Fruit fly (Drosophila melanogaster) whole organism, embryonic: ENCODE data around the gene CG6901.
A peak's percentile ranks its signal among the peaks of the same experiment; 100 is the strongest.

Experiments used
- Adf1 ChIP-seq: fragments of 200-800 bp; sonication (Bioruptor generic); IDR thresholded peaks from 2 replicates; pipeline ENCODE4 v1.3.6; 2022; ENCODE audit warnings: missing biosample characterization, missing genetic modification characterization
- Antp ChIP-seq: fragments of 200-800 bp; sonication (Bioruptor generic); optimal IDR thresholded peaks from 3 replicates; lab custom pipeline; 2016; ENCODE audit warnings: missing biosample characterization, missing genetic modification characterization
- Atf6 ChIP-seq: fragments of 200-800 bp; sonication (Bioruptor generic); IDR thresholded peaks from 2 replicates; pipeline ENCODE4 v1.3.6; 2022; ENCODE audit warnings: missing biosample characterization, missing genetic modification characterization
- CG1024 ChIP-seq: fragments of 200-800 bp; sonication (Bioruptor generic); IDR thresholded peaks from 2 replicates; pipeline ENCODE4 v1.3.6; 2022; ENCODE audit warnings: missing biosample characterization, missing genetic modification characterization
- CG11695 ChIP-seq: fragments of 200-800 bp; sonication (Bioruptor generic); IDR thresholded peaks from 3 replicates; pipeline ENCODE4 v1.3.6; 2022; ENCODE audit warnings: missing biosample characterization, missing genetic modification characterization
- CG12155 ChIP-seq: fragments of 200-800 bp; sonication (Bioruptor generic); optimal IDR thresholded peaks from 3 replicates; lab custom pipeline; 2016; ENCODE audit warnings: missing biosample characterization, missing genetic modification characterization
- CG12659 ChIP-seq: fragments of 200-800 bp; sonication (Bioruptor generic); optimal IDR thresholded peaks from 3 replicates; lab custom pipeline; 2017; ENCODE audit warnings: mild to moderate bottlenecking, missing biosample characterization, missing genetic modification reagents, missing genetic modification characterization
- CG15269 ChIP-seq: fragments of 200-800 bp; sonication (Bioruptor generic); optimal IDR thresholded peaks from 2 replicates; lab custom pipeline; 2018; ENCODE audit warnings: missing biosample characterization, mild to moderate bottlenecking, missing genetic modification characterization, moderate library complexity
- CG15601 ChIP-seq: fragments of 200-800 bp; sonication (Bioruptor generic); optimal IDR thresholded peaks from 3 replicates; lab custom pipeline; 2019; ENCODE audit warnings: missing biosample characterization, mild to moderate bottlenecking, missing genetic modification characterization, moderate library complexity
- CG16863 ChIP-seq: fragments of 200-800 bp; sonication (Bioruptor generic); optimal IDR thresholded peaks from 3 replicates; lab custom pipeline; 2016; ENCODE audit warnings: missing biosample characterization, missing genetic modification characterization
- CG1792 ChIP-seq: fragments of 200-800 bp; sonication (Bioruptor generic); optimal IDR thresholded peaks from 2 replicates; lab custom pipeline; 2016; ENCODE audit warnings: missing biosample characterization, missing genetic modification characterization
- CG1832 ChIP-seq: fragments of 200-800 bp; sonication (Bioruptor generic); optimal IDR thresholded peaks from 2 replicates; lab custom pipeline; 2017; ENCODE audit warnings: missing biosample characterization, mild to moderate bottlenecking, missing genetic modification characterization, inconsistent platforms
- CG18619 ChIP-seq: fragments of 200-800 bp; sonication (Bioruptor generic); optimal IDR thresholded peaks from 3 replicates; lab custom pipeline; 2017; ENCODE audit warnings: missing biosample characterization, mild to moderate bottlenecking, missing genetic modification characterization
- CG31388 ChIP-seq: fragments of 200-800 bp; sonication (Bioruptor generic); optimal IDR thresholded peaks from 2 replicates; lab custom pipeline; 2016; ENCODE audit warnings: missing biosample characterization, missing genetic modification characterization
- CG3163 ChIP-seq: fragments of 200-800 bp; sonication (Bioruptor generic); optimal IDR thresholded peaks from 3 replicates; lab custom pipeline; 2016; ENCODE audit warnings: missing biosample characterization, missing genetic modification characterization
- CG3407 ChIP-seq: fragments of 200-800 bp; sonication (Bioruptor generic); optimal IDR thresholded peaks from 2 replicates; lab custom pipeline; 2018; ENCODE audit warnings: missing biosample characterization, mild to moderate bottlenecking, missing genetic modification characterization
- CG3838 ChIP-seq: fragments of 200-800 bp; sonication (Bioruptor generic); optimal IDR thresholded peaks from 3 replicates; lab custom pipeline; 2016; ENCODE audit warnings: missing biosample characterization, missing genetic modification characterization
- CG4730 ChIP-seq: fragments of 200-800 bp; sonication (Bioruptor generic); IDR thresholded peaks from 2 replicates; pipeline ENCODE4 v1.3.6; 2022; ENCODE audit warnings: missing biosample characterization, missing genetic modification characterization
- CG6854 ChIP-seq: fragments of 200-800 bp; sonication (Bioruptor generic); optimal IDR thresholded peaks from 3 replicates; lab custom pipeline; 2017; ENCODE audit warnings: missing biosample characterization, mild to moderate bottlenecking, missing genetic modification characterization
- CG7271 ChIP-seq: fragments of 200-800 bp; sonication (Bioruptor generic); optimal IDR thresholded peaks from 2 replicates; lab custom pipeline; 2018; ENCODE audit warnings: missing biosample characterization, mild to moderate bottlenecking, missing genetic modification characterization, moderate library complexity
- CrebB ChIP-seq: fragments of 200-800 bp; sonication (Bioruptor generic); optimal IDR thresholded peaks from 3 replicates; lab custom pipeline; 2018; ENCODE audit warnings: missing biosample characterization, mild to moderate bottlenecking, missing genetic modification characterization
- Eip74EF ChIP-seq, 2 experiments: fragments of 200-800 bp in 1 of 2; fragments of >200 bp in 1 of 2; sonication (Bioruptor generic) in 1 of 2; optimal IDR thresholded peaks; 2 replicates each; lab custom pipeline; 2017 to 2019; ENCODE audit warnings: missing biosample characterization in 2 of 2, missing genetic modification characterization in 2 of 2, mild to moderate bottlenecking in 1 of 2, moderate library complexity in 1 of 2
- Fer2 ChIP-seq: fragments of 200-800 bp; sonication (Bioruptor generic); optimal IDR thresholded peaks from 2 replicates; lab custom pipeline; 2018; ENCODE audit warnings: missing biosample characterization, mild to moderate bottlenecking, missing genetic modification characterization, moderate library complexity
- HLH4C ChIP-seq: fragments of 200-800 bp; sonication (Bioruptor generic); IDR thresholded peaks from 3 replicates; pipeline ENCODE4 v1.3.6; 2022; ENCODE audit warnings: missing biosample characterization, missing genetic modification characterization; ENCODE audit not compliant: partially characterized antibody
- Hey ChIP-seq: fragments of 200-800 bp; sonication (Bioruptor generic); optimal IDR thresholded peaks from 3 replicates; lab custom pipeline; 2018; ENCODE audit warnings: missing biosample characterization, mild to moderate bottlenecking, missing genetic modification characterization
- Lpt ChIP-seq: fragments of >200 bp; optimal IDR thresholded peaks from 2 replicates; lab custom pipeline; 2018; ENCODE audit warnings: missing biosample characterization, missing genetic modification characterization
- MTF-1 ChIP-seq: fragments of 200-800 bp; sonication (Bioruptor generic); optimal IDR thresholded peaks from 2 replicates; lab custom pipeline; 2018; ENCODE audit warnings: missing biosample characterization, mild to moderate bottlenecking, missing genetic modification characterization, borderline replicate concordance
- Myb ChIP-seq: fragments of 200-800 bp; sonication (Bioruptor generic); optimal IDR thresholded peaks from 2 replicates; lab custom pipeline; 2016; ENCODE audit warnings: missing biosample characterization, missing genetic modification characterization
- PHDP ChIP-seq: fragments of 200-800 bp; sonication (Bioruptor generic); optimal IDR thresholded peaks from 3 replicates; lab custom pipeline; 2018; ENCODE audit warnings: missing biosample characterization, mild to moderate bottlenecking, missing genetic modification characterization, moderate library complexity
- Scr ChIP-seq: fragments of 200-800 bp; sonication (Bioruptor generic); IDR thresholded peaks from 2 replicates; pipeline ENCODE4 v1.3.6; 2022; ENCODE audit warnings: missing biosample characterization, missing genetic modification characterization; ENCODE audit not compliant: partially characterized antibody
- Sin3A ChIP-seq: fragments of >200 bp; optimal IDR thresholded peaks from 2 replicates; lab custom pipeline; 2018
- amos ChIP-seq: fragments of 200-800 bp; sonication (Bioruptor generic); IDR thresholded peaks from 2 replicates; pipeline ENCODE4 v1.3.6; 2022; ENCODE audit warnings: missing biosample characterization, missing genetic modification characterization; ENCODE audit not compliant: partially characterized antibody
- bowl ChIP-seq: fragments of 200-800 bp; sonication (Bioruptor generic); IDR thresholded peaks from 2 replicates; pipeline ENCODE4 v1.3.6; 2022; ENCODE audit warnings: missing biosample characterization, missing genetic modification characterization
- eve ChIP-seq, 2 experiments: fragments of >200 bp; optimal IDR thresholded peaks; 2 replicates each; lab custom pipeline; 2017; ENCODE audit warnings: missing biosample characterization in 2 of 2, missing genetic modification characterization in 2 of 2
- fd102C ChIP-seq: fragments of 200-800 bp; sonication (Bioruptor generic); optimal IDR thresholded peaks from 2 replicates; lab custom pipeline; 2018; ENCODE audit warnings: missing biosample characterization, mild to moderate bottlenecking, missing genetic modification characterization, moderate library complexity
- ind ChIP-seq: fragments of 200-800 bp; sonication (Bioruptor generic); optimal IDR thresholded peaks from 3 replicates; lab custom pipeline; 2016; ENCODE audit warnings: missing biosample characterization, missing genetic modification characterization
- inv ChIP-seq: fragments of 200-800 bp; sonication (Bioruptor generic); IDR thresholded peaks from 2 replicates; pipeline ENCODE4 v1.3.6; 2022; ENCODE audit warnings: missing biosample characterization, missing genetic modification characterization; ENCODE audit not compliant: partially characterized antibody
- kni ChIP-seq: fragments of 200-800 bp; sonication (Bioruptor generic); optimal IDR thresholded peaks from 3 replicates; lab custom pipeline; 2017; ENCODE audit warnings: mild to moderate bottlenecking, missing biosample characterization, missing genetic modification reagents, missing genetic modification characterization
- lbe ChIP-seq: fragments of 200-800 bp; sonication (Bioruptor generic); optimal IDR thresholded peaks from 2 replicates; lab custom pipeline; 2016; ENCODE audit warnings: missing biosample characterization, mild to moderate bottlenecking, missing genetic modification characterization
- lov ChIP-seq, 2 experiments: fragments of 200-800 bp in 1 of 2; fragments of >200 bp in 1 of 2; sonication (Bioruptor generic) in 1 of 2; IDR thresholded peaks in 1 of 2; optimal IDR thresholded peaks in 1 of 2; 2 replicates in 1 of 2; 3 replicates in 1 of 2; pipeline versions ENCODE4 v1.3.6 to Lab custom; 2017 to 2022; ENCODE audit warnings: missing biosample characterization in 1 of 2, missing genetic modification characterization in 1 of 2
- luna ChIP-seq: fragments of 200-800 bp; sonication (Bioruptor generic); optimal IDR thresholded peaks from 2 replicates; lab custom pipeline; 2016; ENCODE audit warnings: missing biosample characterization, missing genetic modification characterization
- nerfin-1 ChIP-seq: fragments of 200-800 bp; sonication (Bioruptor generic); optimal IDR thresholded peaks from 3 replicates; lab custom pipeline; 2019; ENCODE audit warnings: missing biosample characterization, mild to moderate bottlenecking, missing genetic modification characterization, moderate library complexity
- schlank ChIP-seq: fragments of 200-800 bp; sonication (Bioruptor generic); optimal IDR thresholded peaks from 2 replicates; lab custom pipeline; 2018; ENCODE audit warnings: missing biosample characterization, mild to moderate bottlenecking, missing genetic modification characterization
- sd ChIP-seq: fragments of 200-800 bp; sonication (Bioruptor generic); optimal IDR thresholded peaks from 3 replicates; lab custom pipeline; 2018; ENCODE audit warnings: missing biosample characterization, mild to moderate bottlenecking, missing genetic modification characterization, moderate library complexity
- tin ChIP-seq: fragments of 200-800 bp; sonication (Bioruptor generic); optimal IDR thresholded peaks from 3 replicates; lab custom pipeline; 2016; ENCODE audit warnings: missing biosample characterization, missing genetic modification characterization
- tll ChIP-seq, 2 experiments: fragments of 200-800 bp in 1 of 2; fragments of >200 bp in 1 of 2; sonication (Bioruptor generic) in 1 of 2; optimal IDR thresholded peaks; 2 replicates each; lab custom pipeline; 2017 to 2019; ENCODE audit warnings: missing biosample characterization in 2 of 2, missing genetic modification characterization in 2 of 2, mild to moderate bottlenecking in 1 of 2, moderate library complexity in 1 of 2
- wdn ChIP-seq: fragments of 200-800 bp; sonication (Bioruptor generic); IDR thresholded peaks from 2 replicates; pipeline ENCODE4 v1.3.6; 2022; ENCODE audit warnings: missing biosample characterization, missing genetic modification characterization
- yki ChIP-seq: fragments of >200 bp; optimal IDR thresholded peaks from 3 replicates; lab custom pipeline; 2018
- zen ChIP-seq: fragments of 200-800 bp; sonication (Bioruptor generic); optimal IDR thresholded peaks from 3 replicates; lab custom pipeline; 2018; ENCODE audit warnings: missing biosample characterization, mild to moderate bottlenecking, missing genetic modification characterization, moderate library complexity

CG6901 gene

DNA sequence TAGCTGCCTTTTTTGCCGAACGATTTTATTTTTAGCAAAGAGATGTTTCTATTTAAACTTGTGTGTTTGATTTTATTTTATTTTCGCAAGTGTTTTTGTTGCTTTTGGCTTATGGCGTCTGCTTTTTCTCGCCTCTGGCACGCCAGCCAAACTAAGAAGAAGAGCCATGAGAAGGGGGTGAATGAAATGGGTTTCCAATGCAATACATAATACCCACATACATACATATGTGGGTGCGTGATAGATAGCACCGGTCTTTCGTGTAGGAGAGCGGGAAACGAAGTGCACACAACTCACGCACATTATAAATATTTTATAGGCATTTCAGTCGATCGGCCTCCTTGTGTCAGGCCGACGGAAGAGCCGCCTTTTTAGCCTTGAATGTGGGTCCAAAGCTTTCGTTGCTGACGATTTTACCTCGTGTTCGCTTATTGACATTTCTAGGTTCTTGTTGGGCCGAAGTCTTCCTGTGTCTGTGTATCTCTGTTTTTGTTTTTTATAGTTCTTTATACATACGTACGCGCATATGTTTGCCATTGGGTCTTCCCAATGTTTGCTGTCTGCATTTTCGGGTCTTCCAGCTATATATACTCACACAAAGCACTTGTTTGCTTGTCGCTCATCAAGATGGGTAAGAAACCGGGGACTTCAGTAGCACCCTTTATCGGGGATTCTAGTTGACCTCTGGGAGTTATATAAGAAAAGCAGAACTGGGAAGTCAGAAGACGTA, 47.2 kb upstream of the CG6901 start (continued):
- TF ChIP-seq CG7271 (tag; lab: Kevin White, UChicago) = no peak
- TF ChIP-seq Sin3A (lab: Kevin White, UChicago) = no peak
- TF ChIP-seq sd (tag; lab: Kevin White, UChicago) = peak; percentile 39
- TF ChIP-seq CrebB = no peak
- TF ChIP-seq CG6854 = no peak
- TF ChIP-seq zen = no peak
- no peak for TF ChIP-seq CG4730
- TF ChIP-seq bowl (GFP tag; lab: Robert Waterston, UW) = no peak
- no peak for TF ChIP-seq wdn
- TF ChIP-seq Eip74EF (GFP tag; optimal IDR thresholded peaks at IDR 0.05; lab: Kevin White, UChicago) = no peak
- TF ChIP-seq CG31388 (GFP tag; lab: Kevin White, UChicago) = no peak
- no peak for TF ChIP-seq PHDP
- peak; percentile 1 for TF ChIP-seq CG3838 (GFP tag; lab: Kevin White, UChicago)
- TF ChIP-seq kni (GFP tag; lab: Kevin White, UChicago) = peak; percentile 83
- TF ChIP-seq luna = no peak
- TF ChIP-seq Fer2 (tag; lab: Kevin White, UChicago) = no peak
- TF ChIP-seq CG1792 = no peak
- TF ChIP-seq CG11695 (GFP tag; lab: Robert Waterston, UW) = no peak
- TF ChIP-seq lbe = no peak
- no peak for TF ChIP-seq CG12155 (GFP tag; lab: Kevin White, UChicago)
- TF ChIP-seq eve (GFP tag; optimal IDR thresholded peaks at IDR 0.05; lab: Kevin White, UChicago) = no peak
- TF ChIP-seq Antp (GFP tag; lab: Kevin White, UChicago) = no peak
- no peak for TF ChIP-seq HLH4C (GFP tag; lab: Robert Waterston, UW)
- no peak for TF ChIP-seq schlank (tag; lab: Kevin White, UChicago)
- peak; percentile 50 for TF ChIP-seq CG15601 (tag; lab: Kevin White, UChicago)
- TF ChIP-seq Atf6 = no peak
- no peak for TF ChIP-seq CG1832 (GFP tag; lab: Kevin White, UChicago)
- TF ChIP-seq CG18619 (GFP tag; lab: Kevin White, UChicago) = no peak
- TF ChIP-seq CG3163 = no peak
- no peak for TF ChIP-seq Lpt (GFP tag; lab: Kevin White, UChicago)
- no peak for TF ChIP-seq CG12659 (GFP tag; lab: Kevin White, UChicago)
- no peak for TF ChIP-seq tin (GFP tag; lab: Kevin White, UChicago)
- TF ChIP-seq MTF-1 = peak; percentile 25
- TF ChIP-seq yki = no peak
- TF ChIP-seq CG1024 (GFP tag; lab: Robert Waterston, UW) = no peak
- TF ChIP-seq inv = no peak
- TF ChIP-seq tll (GFP tag; optimal IDR thresholded peaks at IDR 0.05; lab: Kevin White, UChicago) = peak in 1 of 2 experiments; percentile 23
- TF ChIP-seq CG16863 (GFP tag; lab: Kevin White, UChicago) = no peak
- no peak for TF ChIP-seq lov (optimal IDR thresholded peaks at IDR 0.05; lab: Kevin White, UChicago)
- TF ChIP-seq lov (GFP tag; IDR thresholded peaks at IDR 0.05; lab: Robert Waterston, UW) = no peak
- TF ChIP-seq amos (GFP tag; lab: Robert Waterston, UW) = no peak
- TF ChIP-seq CG15269 (tag; lab: Kevin White, UChicago) = no peak
- no peak for TF ChIP-seq Scr
- TF ChIP-seq fd102C = peak; percentile 15
- no peak for TF ChIP-seq ind (GFP tag; lab: Kevin White, UChicago)
- no peak for TF ChIP-seq nerfin-1 (tag; lab: Kevin White, UChicago)
- TF ChIP-seq CG3407 (GFP tag; lab: Kevin White, UChicago) = peak; percentile 9
- TF ChIP-seq Hey (tag; lab: Kevin White, UChicago) = no peak
- TF ChIP-seq Adf1 (GFP tag; lab: Robert Waterston, UW) = no peak
- no peak for TF ChIP-seq Myb (GFP tag; lab: Kevin White, UChicago)
